Worm (Caenorhabditis elegans) whole organism, young adult: Measurements from ENCODE around the gene arrd-24.

Source experiments
- F57A8.1 ChIP-seq: fragments of 200-800 bp; sonication (Bioruptor generic); optimal IDR thresholded peaks from 2 replicates; lab custom pipeline; 2018; ENCODE audit warnings: mild to moderate bottlenecking, missing genetic modification characterization, moderate library complexity, missing compliant biosample characterization
- ceh-58 ChIP-seq: fragments of 200-800 bp; sonication (Bioruptor generic); IDR thresholded peaks from 2 replicates; pipeline ENCODE4 v1.3.6; 2022; ENCODE audit warnings: missing genetic modification characterization, missing compliant biosample characterization
- ceh-91 ChIP-seq: fragments of 200-800 bp; sonication (Bioruptor generic); IDR thresholded peaks from 2 replicates; pipeline ENCODE4 v1.3.6; 2022; ENCODE audit warnings: missing genetic modification reagents, missing genetic modification characterization, missing compliant biosample characterization

ce11 chrX:14001494-14001974, 21.2 kb upstream of the arrd-24 start, which contains the start of gene cytb-5.1:
- no peak for TF ChIP-seq F57A8.1 (GFP tag; lab: Kevin White, UChicago)
- TF ChIP-seq ceh-91, result no peak
- no peak for TF ChIP-seq ceh-58 (GFP tag; lab: Robert Waterston, UW)
